Worm (Caenorhabditis elegans): ENCODE results near the gene C18E9.8.

DNA sequence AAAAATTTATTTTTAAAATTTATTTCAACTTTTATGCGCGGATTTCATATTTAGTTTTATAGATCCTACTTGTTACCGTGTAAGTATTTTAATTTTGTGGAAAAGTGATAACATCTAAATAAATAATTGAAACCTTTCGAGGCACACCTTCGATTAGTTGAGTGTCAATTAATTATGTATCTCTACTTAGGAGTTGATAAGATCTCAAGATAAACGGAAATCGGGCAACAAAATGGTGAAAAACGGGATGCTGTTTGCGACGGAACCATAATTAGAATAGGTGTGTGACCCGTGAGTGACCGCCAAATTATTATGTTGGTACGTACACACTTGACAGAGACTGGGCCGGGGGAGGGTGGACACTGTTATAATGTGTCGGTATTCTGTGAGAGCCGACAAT is 38.5 kb upstream of the C18E9.8 start:
- TF ChIP-seq nhr-28 (tag; optimal IDR thresholded peaks at IDR 0.05) (no peak), zag-1 (tag; optimal IDR thresholded peaks at IDR 0.05) (no peak)
